Worm (Caenorhabditis elegans) whole organism, late embryonic: Measurements from ENCODE around the gene pir-1.

Source experiments
- K09A11.1 ChIP-seq: sonication (generic microtip); optimal IDR thresholded peaks from 2 replicates; lab custom pipeline; 2017; ENCODE audit warnings: antibody characterized with exemption, mild to moderate bottlenecking, missing genetic modification characterization, missing compliant biosample characterization; ENCODE audit not compliant: insufficient read depth
- ama-1 ChIP-seq: fragments of 150-350 bp; optimal IDR thresholded peaks from 2 replicates; lab custom pipeline; 2014
- ceh-19 ChIP-seq: fragments of 200-800 bp; sonication (Bioruptor generic); optimal IDR thresholded peaks from 2 replicates; lab custom pipeline; 2018; ENCODE audit warnings: mild to moderate bottlenecking, missing genetic modification characterization, missing compliant biosample characterization
- dmd-4 ChIP-seq: sonication (generic microtip); optimal IDR thresholded peaks from 2 replicates; lab custom pipeline; 2016; ENCODE audit warnings: borderline replicate concordance, missing genetic modification characterization, missing compliant biosample characterization
- hlh-30 ChIP-seq: sonication (generic microtip); optimal IDR thresholded peaks from 2 replicates; lab custom pipeline; 2017; ENCODE audit warnings: antibody characterized with exemption, missing genetic modification characterization, missing compliant biosample characterization; ENCODE audit not compliant: insufficient read depth
- nfya-1 ChIP-seq: sonication (generic microtip); optimal IDR thresholded peaks from 2 replicates; lab custom pipeline; 2017; ENCODE audit warnings: missing genetic modification characterization, mild to moderate bottlenecking, missing compliant biosample characterization, antibody characterized with exemption, moderate library complexity
- nhr-11 ChIP-seq: fragments of 150-350 bp; optimal IDR thresholded peaks from 2 replicates; lab custom pipeline; 2014; ENCODE audit warnings: missing biosample characterization, missing genetic modification characterization
- pat-9 ChIP-seq: fragments of 200-800 bp; sonication (Bioruptor generic); optimal IDR thresholded peaks from 2 replicates; lab custom pipeline; 2018; ENCODE audit warnings: mild to moderate bottlenecking, missing genetic modification characterization, moderate library complexity, missing compliant biosample characterization
- sox-2 ChIP-seq: fragments of 200-800 bp; sonication (Bioruptor generic); IDR thresholded peaks from 2 replicates; pipeline ENCODE4 v1.3.6; 2022; ENCODE audit warnings: missing genetic modification reagents, missing genetic modification characterization, missing compliant biosample characterization
- sox-4 ChIP-seq: sonication (generic microtip); optimal IDR thresholded peaks from 2 replicates; lab custom pipeline; 2017; ENCODE audit warnings: mild to moderate bottlenecking, missing genetic modification characterization, inconsistent platforms, missing compliant biosample characterization
- tbx-2 ChIP-seq: sonication (generic microtip); optimal IDR thresholded peaks from 2 replicates; lab custom pipeline; 2016; ENCODE audit warnings: missing genetic modification characterization, missing compliant biosample characterization
- unc-86 ChIP-seq: sonication (generic microtip); optimal IDR thresholded peaks from 2 replicates; lab custom pipeline; 2016; ENCODE audit warnings: missing genetic modification characterization, missing compliant biosample characterization

DNA sequence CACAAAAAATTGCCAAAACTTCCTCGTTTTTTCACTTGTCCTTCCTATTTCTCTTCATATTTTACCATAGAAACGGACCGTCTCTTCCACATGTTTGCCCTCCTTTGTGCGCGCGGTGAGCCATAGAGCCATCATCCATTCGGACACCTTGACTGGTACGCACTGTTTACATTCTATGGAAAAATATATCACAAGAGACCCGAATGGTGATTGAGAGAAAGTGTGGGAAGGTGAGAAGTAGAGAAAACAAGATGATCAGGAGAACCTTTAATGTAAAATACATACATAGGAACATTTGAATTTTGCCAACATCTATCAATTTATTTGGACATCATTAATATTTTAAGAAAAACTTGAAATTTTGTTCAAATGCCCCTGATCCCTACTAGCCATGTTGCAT is 8.8 kb downstream of the pir-1 start:
- TF ChIP-seq hlh-30 (tag; lab: Kevin White, UChicago): no peak
- no peak for TF ChIP-seq nhr-11 (tag; lab: Kevin White, UChicago)
- no peak for TF ChIP-seq nfya-1
- TF ChIP-seq ama-1 (lab: Kevin White, UChicago): no peak
- TF ChIP-seq sox-2 (GFP tag; lab: Robert Waterston, UW): no peak
- no peak for TF ChIP-seq unc-86
- no peak for TF ChIP-seq ceh-19
- TF ChIP-seq pat-9: no peak
- TF ChIP-seq tbx-2 (tag; lab: Kevin White, UChicago): no peak
- no peak for TF ChIP-seq sox-4 (tag; lab: Kevin White, UChicago)
- TF ChIP-seq dmd-4 (tag; lab: Kevin White, UChicago): no peak
- TF ChIP-seq K09A11.1 (tag; lab: Kevin White, UChicago): no peak
